Worm (Caenorhabditis elegans) whole organism, late embryonic: Measurements from ENCODE around the gene rpac-40.

Source experiments
- C08G9.2 ChIP-seq: sonication (generic microtip); optimal IDR thresholded peaks from 2 replicates; lab custom pipeline; 2016; ENCODE audit warnings: mild to moderate bottlenecking, missing genetic modification characterization, moderate library complexity, missing compliant biosample characterization
- F13H6.1 ChIP-seq: sonication (generic microtip); optimal IDR thresholded peaks from 2 replicates; lab custom pipeline; 2016; ENCODE audit warnings: missing genetic modification characterization, missing compliant biosample characterization
- K02D7.2 ChIP-seq: sonication (generic microtip); optimal IDR thresholded peaks from 2 replicates; lab custom pipeline; 2017; ENCODE audit warnings: mild to moderate bottlenecking, missing genetic modification characterization, missing compliant biosample characterization
- K09A11.1 ChIP-seq: sonication (generic microtip); optimal IDR thresholded peaks from 2 replicates; lab custom pipeline; 2017; ENCODE audit warnings: antibody characterized with exemption, mild to moderate bottlenecking, missing genetic modification characterization, missing compliant biosample characterization; ENCODE audit not compliant: insufficient read depth
- ahr-1 ChIP-seq: sonication (generic microtip); optimal IDR thresholded peaks from 2 replicates; lab custom pipeline; 2016; ENCODE audit warnings: missing genetic modification characterization, missing compliant biosample characterization
- ceh-14 ChIP-seq: sonication (generic microtip); optimal IDR thresholded peaks from 2 replicates; lab custom pipeline; 2016; ENCODE audit warnings: missing genotype, missing genetic modification characterization, missing compliant biosample characterization
- ceh-18 ChIP-seq: sonication (generic microtip); optimal IDR thresholded peaks from 2 replicates; lab custom pipeline; 2016; ENCODE audit warnings: missing genetic modification characterization, missing compliant biosample characterization
- ceh-22 ChIP-seq: sonication (generic microtip); optimal IDR thresholded peaks from 2 replicates; lab custom pipeline; 2017; ENCODE audit warnings: missing biosample characterization, missing genetic modification characterization
- ceh-24 ChIP-seq: sonication (generic microtip); optimal IDR thresholded peaks from 2 replicates; lab custom pipeline; 2016; ENCODE audit warnings: mild to moderate bottlenecking, missing genetic modification characterization, missing compliant biosample characterization
- ceh-31 ChIP-seq: sonication (generic microtip); optimal IDR thresholded peaks from 2 replicates; lab custom pipeline; 2016; ENCODE audit warnings: missing genetic modification characterization, missing compliant biosample characterization
- ceh-34 ChIP-seq: sonication (generic microtip); optimal IDR thresholded peaks from 2 replicates; lab custom pipeline; 2016; ENCODE audit warnings: mild to moderate bottlenecking, missing genetic modification characterization, missing compliant biosample characterization
- ceh-45 ChIP-seq: fragments of 200-800 bp; sonication (Bioruptor generic); IDR thresholded peaks from 2 replicates; pipeline ENCODE4 v1.3.6; 2022; ENCODE audit warnings: missing genetic modification reagents, missing genetic modification characterization, missing compliant biosample characterization
- ceh-6 ChIP-seq: fragments of 200-800 bp; sonication (Bioruptor generic); optimal IDR thresholded peaks from 2 replicates; lab custom pipeline; 2018; ENCODE audit warnings: mild to moderate bottlenecking, missing genetic modification characterization, missing compliant biosample characterization
- che-1 ChIP-seq: sonication (generic microtip); optimal IDR thresholded peaks from 2 replicates; lab custom pipeline; 2016; ENCODE audit warnings: mild to moderate bottlenecking, missing genetic modification characterization, missing compliant biosample characterization
- dmd-4 ChIP-seq: sonication (generic microtip); optimal IDR thresholded peaks from 2 replicates; lab custom pipeline; 2016; ENCODE audit warnings: borderline replicate concordance, missing genetic modification characterization, missing compliant biosample characterization
- dve-1 ChIP-seq: sonication (generic microtip); optimal IDR thresholded peaks from 2 replicates; lab custom pipeline; 2017; ENCODE audit warnings: antibody characterized with exemption, mild to moderate bottlenecking, missing genetic modification characterization, missing compliant biosample characterization
- elt-4 ChIP-seq: sonication (generic microtip); optimal IDR thresholded peaks from 2 replicates; lab custom pipeline; 2016; ENCODE audit warnings: missing genetic modification characterization, missing compliant biosample characterization
- ets-4 ChIP-seq: sonication (generic microtip); optimal IDR thresholded peaks from 2 replicates; lab custom pipeline; 2016; ENCODE audit warnings: missing genetic modification characterization, missing compliant biosample characterization
- eyg-1 ChIP-seq: sonication (generic microtip); optimal IDR thresholded peaks from 2 replicates; lab custom pipeline; 2016; ENCODE audit warnings: missing genotype, missing genetic modification characterization, missing compliant biosample characterization
- fax-1 ChIP-seq: sonication (generic microtip); optimal IDR thresholded peaks from 2 replicates; lab custom pipeline; 2016; ENCODE audit warnings: missing genotype, missing genetic modification characterization, missing compliant biosample characterization
- fkh-10 ChIP-seq: fragments of 150-350 bp; optimal IDR thresholded peaks from 2 replicates; lab custom pipeline; 2014; ENCODE audit warnings: missing biosample characterization, missing genetic modification reagents, missing genetic modification characterization
- fkh-6 ChIP-seq: sonication (generic microtip); optimal IDR thresholded peaks from 2 replicates; lab custom pipeline; 2016; ENCODE audit warnings: missing genetic modification characterization, missing compliant biosample characterization
- gmeb-2 ChIP-seq: sonication (generic microtip); optimal IDR thresholded peaks from 2 replicates; lab custom pipeline; 2016; ENCODE audit warnings: missing genetic modification characterization, inconsistent platforms, missing compliant biosample characterization
- hlh-6 ChIP-seq: sonication (generic microtip); optimal IDR thresholded peaks from 2 replicates; lab custom pipeline; 2016; ENCODE audit warnings: missing genotype, missing genetic modification characterization, missing compliant biosample characterization
- madf-2 ChIP-seq: sonication (generic microtip); optimal IDR thresholded peaks from 2 replicates; lab custom pipeline; 2017; ENCODE audit warnings: missing genetic modification characterization, missing compliant biosample characterization
- mec-3 ChIP-seq: sonication (generic microtip); optimal IDR thresholded peaks from 2 replicates; lab custom pipeline; 2016; ENCODE audit warnings: borderline replicate concordance, missing genetic modification characterization, missing compliant biosample characterization
- nfya-1 ChIP-seq: sonication (generic microtip); optimal IDR thresholded peaks from 2 replicates; lab custom pipeline; 2017; ENCODE audit warnings: missing genetic modification characterization, mild to moderate bottlenecking, missing compliant biosample characterization, antibody characterized with exemption, moderate library complexity
- nhr-11 ChIP-seq: fragments of 150-350 bp; optimal IDR thresholded peaks from 2 replicates; lab custom pipeline; 2014; ENCODE audit warnings: missing biosample characterization, missing genetic modification characterization
- odd-2 ChIP-seq: sonication (generic microtip); optimal IDR thresholded peaks from 2 replicates; lab custom pipeline; 2017; ENCODE audit warnings: antibody characterized with exemption, mild to moderate bottlenecking, missing genetic modification characterization, missing compliant biosample characterization
- pag-3 ChIP-seq: sonication (generic microtip); optimal IDR thresholded peaks from 2 replicates; lab custom pipeline; 2016; ENCODE audit warnings: missing compliant biosample characterization, missing genetic modification characterization, borderline replicate concordance
- pat-9 ChIP-seq: fragments of 200-800 bp; sonication (Bioruptor generic); optimal IDR thresholded peaks from 2 replicates; lab custom pipeline; 2018; ENCODE audit warnings: mild to moderate bottlenecking, missing genetic modification characterization, moderate library complexity, missing compliant biosample characterization
- pha-2 ChIP-seq: sonication (generic microtip); optimal IDR thresholded peaks from 2 replicates; lab custom pipeline; 2017; ENCODE audit warnings: mild to moderate bottlenecking, missing genetic modification characterization, missing compliant biosample characterization
- pha-4 ChIP-seq: fragments of 150-350 bp; optimal IDR thresholded peaks from 2 replicates; lab custom pipeline; 2018; ENCODE audit warnings: missing biosample characterization, missing genetic modification reagents, missing genetic modification characterization
- pqm-1 ChIP-seq: sonication (generic microtip); optimal IDR thresholded peaks from 2 replicates; lab custom pipeline; 2016; ENCODE audit warnings: missing genetic modification characterization, missing compliant biosample characterization
- ref-2 ChIP-seq: sonication (generic microtip); optimal IDR thresholded peaks from 2 replicates; lab custom pipeline; 2016; ENCODE audit warnings: missing genetic modification characterization, missing compliant biosample characterization
- sdc-2 ChIP-seq: sonication (generic microtip); optimal IDR thresholded peaks from 2 replicates; lab custom pipeline; 2016; ENCODE audit warnings: missing genotype, missing genetic modification characterization, missing compliant biosample characterization
- sox-2 ChIP-seq: fragments of 200-800 bp; sonication (Bioruptor generic); IDR thresholded peaks from 2 replicates; pipeline ENCODE4 v1.3.6; 2022; ENCODE audit warnings: missing genetic modification reagents, missing genetic modification characterization, missing compliant biosample characterization
- sox-4 ChIP-seq: sonication (generic microtip); optimal IDR thresholded peaks from 2 replicates; lab custom pipeline; 2017; ENCODE audit warnings: mild to moderate bottlenecking, missing genetic modification characterization, inconsistent platforms, missing compliant biosample characterization
- tbx-2 ChIP-seq: sonication (generic microtip); optimal IDR thresholded peaks from 2 replicates; lab custom pipeline; 2016; ENCODE audit warnings: missing genetic modification characterization, missing compliant biosample characterization
- ttx-3 ChIP-seq: sonication (generic microtip); optimal IDR thresholded peaks from 2 replicates; lab custom pipeline; 2016; ENCODE audit warnings: missing genetic modification reagents, missing genetic modification characterization, missing compliant biosample characterization
- unc-3 ChIP-seq, 2 experiments: fragments of 200-800 bp in 1 of 2; sonication (Bioruptor generic) in 1 of 2; sonication (generic microtip) in 1 of 2; conservative IDR thresholded peaks in 1 of 2; optimal IDR thresholded peaks in 1 of 2; 2 replicates each; pipeline versions ENCODE4 v1.3.6 to Lab custom; 2016 to 2022; ENCODE audit warnings: missing compliant biosample characterization in 2 of 2, missing genetic modification characterization in 2 of 2, missing genetic modification reagents in 1 of 2
- unc-42 ChIP-seq: sonication (generic microtip); optimal IDR thresholded peaks from 2 replicates; lab custom pipeline; 2016; ENCODE audit warnings: missing genotype, missing genetic modification characterization, missing compliant biosample characterization
- unc-55 ChIP-seq: sonication (generic microtip); optimal IDR thresholded peaks from 2 replicates; lab custom pipeline; 2017; ENCODE audit warnings: missing biosample characterization, missing genetic modification reagents, missing genetic modification characterization

Gene rpac-40

ce11 chrV:4190232-4190631 lies 9.1 kb upstream of the rpac-40 start:
- TF ChIP-seq ceh-34 (no peak), odd-2 (tag; lab: Kevin White, UChicago) (no peak), gmeb-2 (tag; lab: Kevin White, UChicago) (no peak), fkh-6 (no peak), pag-3 (tag; lab: Kevin White, UChicago) (no peak)

DNA sequence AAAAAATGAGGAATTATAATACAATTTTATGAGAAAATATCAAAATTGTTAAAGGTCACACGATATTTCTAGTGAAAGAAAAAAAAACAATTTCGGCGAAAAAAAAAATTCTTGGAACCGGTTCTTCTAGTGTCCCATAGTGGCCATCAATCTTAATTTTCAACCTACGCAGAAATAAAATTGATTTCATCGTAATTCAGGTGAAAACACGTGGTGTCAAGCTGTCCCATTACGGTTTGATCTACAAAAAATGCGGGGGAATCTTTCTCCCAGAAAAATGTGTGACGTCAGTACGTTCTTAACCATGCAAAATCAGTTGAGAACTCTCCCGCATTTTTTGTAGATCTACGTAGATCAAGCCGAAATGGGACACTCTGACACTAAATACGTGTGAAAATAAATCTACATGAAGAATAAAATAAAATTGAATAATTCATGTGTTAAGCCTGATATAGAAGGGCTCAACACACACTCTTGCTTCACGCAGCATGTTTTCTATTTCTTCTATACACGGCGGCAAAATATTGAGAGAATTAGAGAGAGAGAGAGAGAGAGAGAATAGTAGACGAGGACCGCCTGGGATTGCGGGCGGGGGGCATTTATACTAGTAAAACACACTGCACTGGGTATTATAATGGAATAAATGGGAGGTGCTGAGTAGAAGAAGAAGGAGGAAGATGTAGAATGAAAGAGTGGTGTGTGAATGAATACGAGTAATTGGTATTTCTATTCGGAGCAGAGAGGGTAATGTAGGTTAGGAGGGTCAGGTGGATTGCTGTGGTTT lies 6.4 kb upstream of the rpac-40 start:
- TF ChIP-seq ceh-24 (tag; lab: Kevin White, UChicago) (no peak), unc-55 (GFP tag; lab: Kevin White, UChicago) (peak; percentile 19), pat-9 (tag; lab: Kevin White, UChicago) (no peak), hlh-6 (tag; lab: Kevin White, UChicago) (no peak), K09A11.1 (no peak), pha-4 (tag; lab: Kevin White, UChicago) (no peak), fax-1 (tag; lab: Kevin White, UChicago) (peak; percentile 10), mec-3 (no peak), sox-2 (GFP tag; lab: Robert Waterston, UW) (peak; percentile 21; the same call in 1 of the 2 replicates), tbx-2 (tag; lab: Kevin White, UChicago) (peak; percentile 10), ceh-18 (tag; lab: Kevin White, UChicago) (peak; percentile 4), madf-2 (no peak), che-1 (no peak), C08G9.2 (peak; percentile 11), ahr-1 (no peak), ceh-6 (no peak), sox-4 (tag; lab: Kevin White, UChicago) (no peak), odd-2 (tag; lab: Kevin White, UChicago) (no peak), nfya-1 (tag; lab: Kevin White, UChicago) (peak; percentile 38), pqm-1 (tag; lab: Kevin White, UChicago) (no peak), unc-42 (tag; lab: Kevin White, UChicago) (peak; percentile 74), ceh-34 (peak; percentile 10), ceh-31 (tag; lab: Kevin White, UChicago) (peak; percentile 73), pha-2 (tag; lab: Kevin White, UChicago) (no peak), elt-4 (no peak), ref-2 (tag; lab: Kevin White, UChicago) (no peak), ceh-14 (tag; lab: Kevin White, UChicago) (no peak)

DNA sequence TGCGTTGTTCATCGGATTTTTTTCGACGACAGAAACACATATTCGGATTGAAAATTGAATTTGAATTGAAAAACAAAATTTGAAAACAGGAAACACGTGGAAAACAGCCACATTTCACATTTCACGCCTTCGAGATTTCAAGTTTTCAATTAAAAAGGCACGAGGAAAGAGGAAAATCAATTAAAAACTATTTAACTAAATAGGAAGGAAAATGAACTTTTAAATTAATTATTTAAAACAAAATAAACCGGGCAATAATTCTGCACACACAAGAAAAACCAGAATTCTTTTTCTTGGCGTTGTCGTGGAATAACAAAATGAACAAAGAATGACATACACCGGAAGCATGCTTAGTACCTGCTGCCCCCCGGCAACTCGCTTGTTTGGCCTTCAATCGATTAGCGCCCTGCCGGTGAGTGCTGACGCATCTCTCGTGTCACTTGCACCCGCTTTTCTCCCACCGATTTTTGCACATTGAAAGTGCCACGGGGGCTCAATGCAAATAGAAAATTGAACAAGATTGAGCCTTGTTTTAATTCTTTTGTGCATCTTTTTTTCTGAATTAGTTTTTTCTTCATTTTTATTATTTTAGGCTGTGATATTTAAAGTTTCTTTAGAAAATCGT lies 4.6 kb upstream of the rpac-40 start, which contains the start of gene Y45G5AM.9:
TSS of gene Y45G5AM.9 (minus strand) at position 51 of the 625 bp plus-strand sequence.
- TF ChIP-seq tbx-2 (tag; lab: Kevin White, UChicago), result peak; percentile 81
- TF ChIP-seq ceh-34, result peak; percentile 63
- TF ChIP-seq unc-3 (GFP tag; conservative IDR thresholded peaks at IDR 0.05; lab: Robert Waterston, UW), result 0 out of 2 replicates have a peak, but pooled peaks have one; percentile 25
- peak; percentile 4 for TF ChIP-seq unc-3 (tag; optimal IDR thresholded peaks at IDR 0.05; lab: Kevin White, UChicago)
- TF ChIP-seq K02D7.2 (tag; lab: Kevin White, UChicago), result no peak
- no peak for TF ChIP-seq dmd-4 (tag; lab: Kevin White, UChicago)
- peak; percentile 61 for TF ChIP-seq dve-1 (tag; lab: Kevin White, UChicago)
- no peak for TF ChIP-seq pha-2 (tag; lab: Kevin White, UChicago)
- TF ChIP-seq ceh-24 (tag; lab: Kevin White, UChicago), result no peak
- no peak for TF ChIP-seq pag-3 (tag; lab: Kevin White, UChicago)
- TF ChIP-seq fkh-6, result no peak
- TF ChIP-seq sdc-2 (tag; lab: Kevin White, UChicago), result peak; percentile 25
- no peak for TF ChIP-seq ceh-45 (GFP tag; lab: Robert Waterston, UW)
- TF ChIP-seq fax-1 (tag; lab: Kevin White, UChicago), result peak; percentile 47
- TF ChIP-seq ceh-22 (tag; lab: Kevin White, UChicago), result no peak
- peak; percentile 82 for TF ChIP-seq ref-2 (tag; lab: Kevin White, UChicago)
- TF ChIP-seq sox-2 (GFP tag; lab: Robert Waterston, UW), result 0 out of 2 replicates have a peak, but pooled peaks have one; percentile 32
- TF ChIP-seq F13H6.1 (tag; lab: Kevin White, UChicago), result peak; percentile 66
- no peak for TF ChIP-seq unc-55 (GFP tag; lab: Kevin White, UChicago)
- no peak for TF ChIP-seq odd-2 (tag; lab: Kevin White, UChicago)
- no peak for TF ChIP-seq nhr-11 (tag; lab: Kevin White, UChicago)
- peak; percentile 42 for TF ChIP-seq eyg-1
- TF ChIP-seq fkh-10 (GFP tag; lab: Kevin White, UChicago), result peak; percentile 8
- peak; percentile 11 for TF ChIP-seq gmeb-2 (tag; lab: Kevin White, UChicago)
- TF ChIP-seq ttx-3 (tag; lab: Kevin White, UChicago), result peak; percentile 40
- TF ChIP-seq pat-9 (tag; lab: Kevin White, UChicago), result peak; percentile 39
- peak; percentile 76 for TF ChIP-seq nfya-1 (tag; lab: Kevin White, UChicago)
- peak; percentile 17 for TF ChIP-seq pqm-1 (tag; lab: Kevin White, UChicago)
- no peak for TF ChIP-seq elt-4
- peak; percentile 39 for TF ChIP-seq ets-4 (tag; lab: Kevin White, UChicago)
